Worm (Caenorhabditis elegans) whole organism, early embryonic: ENCODE results near the gene C32D5.14.

Experiments
- F13C5.2 ChIP-seq: sonication (generic microtip); optimal IDR thresholded peaks from 2 replicates; lab custom pipeline; 2017; ENCODE audit warnings: mild to moderate bottlenecking, missing genetic modification characterization, inconsistent platforms, missing compliant biosample characterization
- ets-7 ChIP-seq: sonication (generic microtip); optimal IDR thresholded peaks from 2 replicates; lab custom pipeline; 2016; ENCODE audit warnings: missing genotype, missing genetic modification characterization, missing compliant biosample characterization
- tbx-11 ChIP-seq: fragments of 200-800 bp; sonication (Bioruptor generic); IDR thresholded peaks from 2 replicates; pipeline ENCODE4 v1.3.6; 2022; ENCODE audit warnings: missing genetic modification characterization, missing compliant biosample characterization

DNA sequence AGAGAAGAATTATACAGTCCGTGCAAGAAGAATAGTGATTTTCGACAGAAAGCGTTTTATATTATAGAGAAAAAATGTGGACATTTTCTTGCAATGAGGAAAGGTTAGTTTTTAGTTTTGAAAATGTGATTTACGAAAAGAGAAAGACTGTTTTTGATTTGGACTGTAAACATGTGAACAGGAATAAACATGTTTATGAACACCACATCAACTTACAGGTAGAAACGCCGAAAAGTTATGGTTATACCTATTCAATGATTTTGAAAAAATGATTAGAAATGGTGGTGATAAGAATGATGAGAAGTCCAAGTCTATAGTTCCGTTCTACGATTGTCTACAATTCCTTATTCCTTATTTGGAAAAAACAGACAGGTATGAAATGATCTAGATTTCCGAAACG is 9.2 kb downstream of the C32D5.14 start:
- no peak for TF ChIP-seq ets-7 (tag; lab: Kevin White, UChicago)
- no peak for TF ChIP-seq tbx-11 (GFP tag; lab: Robert Waterston, UW)
- TF ChIP-seq F13C5.2 (tag; lab: Kevin White, UChicago): no peak
